Worm (Caenorhabditis elegans) whole organism, L3 larva: Measurements from ENCODE around the gene scav-5.

Experiments used
- R02D3.7 ChIP-seq: fragments of 150-350 bp; optimal IDR thresholded peaks from 2 replicates; lab custom pipeline; 2014; ENCODE audit warnings: missing biosample characterization, missing genetic modification characterization
- ZK546.5 ChIP-seq: sonication (generic microtip); optimal IDR thresholded peaks from 2 replicates; lab custom pipeline; 2017; ENCODE audit warnings: missing biosample characterization, missing genetic modification characterization
- ceh-28 ChIP-seq: fragments of 150-350 bp; optimal IDR thresholded peaks from 2 replicates; lab custom pipeline; 2014; ENCODE audit warnings: missing biosample characterization, missing genetic modification reagents, missing genetic modification characterization
- ceh-82 ChIP-seq: fragments of 150-350 bp; optimal IDR thresholded peaks from 2 replicates; lab custom pipeline; 2014; ENCODE audit warnings: missing biosample characterization, missing genetic modification characterization
- daf-12 ChIP-seq: fragments of 150-350 bp; optimal IDR thresholded peaks from 2 replicates; lab custom pipeline; 2014; ENCODE audit warnings: missing biosample characterization, missing genetic modification reagents, missing genetic modification characterization
- egl-27 ChIP-seq: sonication (generic microtip); optimal IDR thresholded peaks from 4 replicates; lab custom pipeline; 2017; ENCODE audit warnings: missing biosample characterization, missing genetic modification reagents, missing genetic modification characterization
- egl-5 ChIP-seq: fragments of 150-350 bp; optimal IDR thresholded peaks from 2 replicates; lab custom pipeline; 2017; ENCODE audit warnings: missing biosample characterization, missing genetic modification reagents, missing genetic modification characterization, inconsistent platforms
- elt-2 ChIP-seq: sonication (generic microtip); optimal IDR thresholded peaks from 2 replicates; lab custom pipeline; 2016; ENCODE audit warnings: missing genetic modification reagents, mild to moderate bottlenecking, missing genetic modification characterization, missing compliant biosample characterization
- fkh-10 ChIP-seq: sonication (generic microtip); optimal IDR thresholded peaks from 2 replicates; lab custom pipeline; 2017; ENCODE audit warnings: missing biosample characterization, missing genetic modification reagents, missing genetic modification characterization
- jun-1 ChIP-seq: fragments of 150-350 bp; optimal IDR thresholded peaks from 2 replicates; lab custom pipeline; 2014; ENCODE audit warnings: missing biosample characterization, missing genetic modification reagents, missing genetic modification characterization
- lin-39 ChIP-seq: fragments of 150-350 bp; optimal IDR thresholded peaks from 2 replicates; lab custom pipeline; 2018; ENCODE audit warnings: missing biosample characterization, missing genetic modification reagents, missing genetic modification characterization
- mdl-1 ChIP-seq: fragments of 150-350 bp; optimal IDR thresholded peaks from 2 replicates; lab custom pipeline; 2014; ENCODE audit warnings: missing biosample characterization, missing genetic modification characterization
- nfya-1 ChIP-seq: sonication (generic microtip); optimal IDR thresholded peaks from 2 replicates; lab custom pipeline; 2017; ENCODE audit warnings: missing genetic modification characterization, mild to moderate bottlenecking, missing compliant biosample characterization, antibody characterized with exemption, moderate library complexity; ENCODE audit not compliant: insufficient read depth
- nhr-237 ChIP-seq: fragments of 150-350 bp; optimal IDR thresholded peaks from 2 replicates; lab custom pipeline; 2014; ENCODE audit warnings: missing biosample characterization, missing genetic modification characterization
- nhr-25 ChIP-seq: sonication (generic microtip); optimal IDR thresholded peaks from 2 replicates; lab custom pipeline; 2017; ENCODE audit warnings: missing biosample characterization, missing genetic modification characterization
- nhr-28 ChIP-seq: fragments of 150-350 bp; optimal IDR thresholded peaks from 2 replicates; lab custom pipeline; 2014; ENCODE audit warnings: missing biosample characterization, missing genetic modification characterization
- nhr-43 ChIP-seq: sonication (generic microtip); optimal IDR thresholded peaks from 2 replicates; lab custom pipeline; 2016; ENCODE audit warnings: mild to moderate bottlenecking, missing genetic modification characterization, missing compliant biosample characterization; ENCODE audit not compliant: poor library complexity, severe bottlenecking
- pha-4 ChIP-seq: fragments of 150-350 bp; optimal IDR thresholded peaks from 2 replicates; lab custom pipeline; 2014; ENCODE audit warnings: missing biosample characterization, missing genetic modification reagents, missing genetic modification characterization
- pqm-1 ChIP-seq: fragments of 150-350 bp; optimal IDR thresholded peaks from 2 replicates; lab custom pipeline; 2017; ENCODE audit warnings: missing biosample characterization, missing genetic modification characterization, inconsistent platforms
- sea-2 ChIP-seq: fragments of 150-350 bp; sonication (generic microtip); optimal IDR thresholded peaks from 4 replicates; lab custom pipeline; 2014; ENCODE audit warnings: missing biosample characterization, missing genetic modification reagents, missing genetic modification characterization
- snpc-4 ChIP-seq: fragments of 150-350 bp; optimal IDR thresholded peaks from 2 replicates; lab custom pipeline; 2014; ENCODE audit warnings: missing biosample characterization, missing genetic modification characterization
- tbx-2 ChIP-seq: sonication (generic microtip); optimal IDR thresholded peaks from 2 replicates; lab custom pipeline; 2016; ENCODE audit warnings: mild to moderate bottlenecking, missing genetic modification characterization, missing compliant biosample characterization
- unc-39 ChIP-seq: sonication (generic microtip); optimal IDR thresholded peaks from 4 replicates; lab custom pipeline; 2017; ENCODE audit warnings: missing biosample characterization, missing genetic modification characterization
- zag-1 ChIP-seq: fragments of 150-350 bp; optimal IDR thresholded peaks from 2 replicates; lab custom pipeline; 2014; ENCODE audit warnings: missing biosample characterization, missing genetic modification characterization
- ztf-4 ChIP-seq: fragments of 150-350 bp; optimal IDR thresholded peaks from 2 replicates; lab custom pipeline; 2014; ENCODE audit warnings: missing biosample characterization, missing genetic modification characterization

Gene scav-5

DNA sequence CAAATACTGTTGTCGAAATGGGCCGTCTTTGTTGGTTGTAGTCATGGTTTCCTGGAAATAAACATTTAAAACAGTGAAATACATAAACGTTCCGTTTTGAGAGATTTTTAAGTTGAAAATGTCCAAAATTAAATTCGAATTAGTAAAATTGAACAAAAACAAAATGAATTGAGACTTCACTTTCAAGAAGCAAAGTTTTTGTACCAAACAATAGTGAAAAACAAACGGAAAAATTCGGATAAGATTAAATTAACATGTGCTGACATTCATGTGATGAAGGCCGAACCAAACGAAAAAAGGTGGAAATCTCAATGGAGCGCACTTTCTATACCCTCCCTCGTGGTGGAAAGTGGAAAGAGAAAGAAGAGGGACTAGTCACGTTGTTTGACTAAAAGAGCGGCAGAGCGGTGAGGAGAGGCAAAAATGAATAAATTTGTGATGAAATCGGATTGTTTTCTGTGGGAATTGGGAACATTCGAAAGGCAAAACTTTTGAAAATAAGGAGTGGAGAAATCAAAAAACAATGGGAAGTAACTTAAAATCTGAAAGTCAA is 20.1 kb upstream of the scav-5 start, which contains the start of gene ipla-2 (continued):
- TF ChIP-seq nfya-1 (tag; lab: Kevin White, UChicago) (peak; percentile 75), unc-39 (no peak), fkh-10 (GFP tag; lab: Kevin White, UChicago) (peak; percentile 74), ceh-82 (tag; lab: Kevin White, UChicago) (no peak)
- TF ChIP-seq, all 47 proteins: peak for 14

DNA sequence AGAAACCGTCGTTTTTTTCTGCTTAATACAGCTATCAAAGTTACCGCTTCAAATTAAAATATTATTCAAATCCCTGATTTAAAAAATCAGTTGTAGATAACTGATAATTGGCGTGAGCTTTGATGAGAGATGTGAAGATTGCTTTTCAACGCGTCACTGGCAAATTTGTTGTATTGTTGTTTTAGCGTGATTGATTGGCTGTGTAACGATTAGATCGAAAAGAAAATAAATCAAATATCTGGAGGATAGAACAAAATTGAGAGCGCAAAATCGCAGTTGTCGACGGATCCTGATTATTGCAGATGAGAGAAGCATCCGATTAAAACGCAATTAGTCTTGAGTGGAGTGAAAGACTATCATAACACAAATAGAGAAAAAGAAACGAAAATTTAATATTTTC is 17.3 kb upstream of the scav-5 start:
- TF ChIP-seq fkh-10 (GFP tag; lab: Kevin White, UChicago) (no peak), daf-12 (tag; lab: Kevin White, UChicago) (no peak), nfya-1 (tag; lab: Kevin White, UChicago) (no peak), ztf-4 (tag; lab: Kevin White, UChicago) (no peak), tbx-2 (tag; lab: Kevin White, UChicago) (no peak), nhr-237 (tag; lab: Kevin White, UChicago) (no peak), sea-2 (GFP tag; lab: Kevin White, UChicago) (no peak), zag-1 (no peak), ceh-28 (tag; lab: Kevin White, UChicago) (no peak)

DNA sequence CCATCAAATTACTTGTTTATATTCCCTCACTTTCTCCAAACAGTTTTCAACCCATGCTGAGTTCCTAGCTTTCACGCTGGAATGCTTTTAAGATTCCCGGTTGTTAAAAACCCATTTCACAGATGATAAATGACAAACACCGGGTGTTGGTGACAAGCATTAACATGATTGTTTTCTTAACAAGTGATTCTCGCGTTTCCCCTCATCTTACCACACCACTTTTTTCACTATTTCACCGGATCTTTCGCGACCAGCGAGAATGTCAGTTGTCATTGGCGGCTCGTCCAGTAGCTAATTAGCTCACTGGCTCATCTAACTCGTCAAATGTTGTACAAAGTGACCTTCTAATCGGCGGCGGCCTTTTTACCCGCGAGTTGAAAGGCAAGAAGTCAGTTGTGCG is 16.1 kb upstream of the scav-5 start:
- TF ChIP-seq lin-39 (tag; lab: Kevin White, UChicago) (peak; percentile 22), nfya-1 (tag; lab: Kevin White, UChicago) (peak; percentile 25), zag-1 (no peak), nhr-25 (tag; lab: Kevin White, UChicago) (no peak), egl-5 (peak; percentile 85)
- TF ChIP-seq, all 47 proteins: peak for 3

DNA sequence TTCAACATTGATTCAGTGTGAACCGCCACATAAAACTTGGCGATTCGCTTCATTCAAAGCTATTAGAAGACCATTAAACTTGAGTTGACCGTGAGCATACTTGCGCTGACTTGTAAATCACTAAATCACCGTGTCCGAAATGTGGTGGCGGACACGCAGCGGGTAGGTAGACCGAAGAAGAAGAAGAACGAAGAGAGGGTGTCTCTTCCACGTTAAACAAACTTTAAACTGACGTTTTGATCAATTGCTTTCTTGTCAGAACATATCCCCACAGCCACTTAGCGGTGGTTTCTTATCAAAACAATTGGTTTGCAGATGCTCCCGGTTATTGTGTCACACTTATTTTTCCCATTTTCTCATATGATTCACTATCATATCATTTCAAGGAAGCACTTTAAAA is 14.6 kb upstream of the scav-5 start:
- peak; percentile 16 for TF ChIP-seq egl-5
- TF ChIP-seq nfya-1 (tag; lab: Kevin White, UChicago), result no peak

DNA sequence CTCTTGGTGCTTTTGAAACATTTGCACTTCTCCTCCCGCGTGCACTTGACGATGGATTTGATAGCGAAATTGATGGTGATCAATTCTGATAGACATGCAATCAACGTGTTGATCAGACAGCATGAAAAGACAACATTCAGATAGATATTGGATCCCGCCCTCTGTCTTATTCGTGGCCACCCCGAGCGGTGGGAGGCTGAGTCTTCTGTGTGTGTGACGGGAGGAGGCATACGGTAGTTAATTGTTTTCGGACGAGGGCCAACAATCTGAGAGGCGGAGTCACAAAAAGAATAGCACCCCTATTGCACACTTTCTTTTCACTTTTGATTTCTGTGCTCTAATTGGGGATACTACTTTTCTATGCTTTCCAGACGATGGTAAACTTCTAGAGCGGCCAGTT is 12.2 kb upstream of the scav-5 start:
- no peak for TF ChIP-seq R02D3.7
- TF ChIP-seq pqm-1 (tag; lab: Kevin White, UChicago), result no peak
- no peak for TF ChIP-seq unc-39
- TF ChIP-seq nfya-1 (tag; lab: Kevin White, UChicago), result peak; percentile 26
- TF ChIP-seq nhr-28, result no peak
- TF ChIP-seq egl-5, result no peak
- no peak for TF ChIP-seq nhr-43 (tag; lab: Kevin White, UChicago)
- TF ChIP-seq snpc-4 (tag; lab: Kevin White, UChicago), result no peak
- no peak for TF ChIP-seq ZK546.5 (tag; lab: Kevin White, UChicago)

DNA sequence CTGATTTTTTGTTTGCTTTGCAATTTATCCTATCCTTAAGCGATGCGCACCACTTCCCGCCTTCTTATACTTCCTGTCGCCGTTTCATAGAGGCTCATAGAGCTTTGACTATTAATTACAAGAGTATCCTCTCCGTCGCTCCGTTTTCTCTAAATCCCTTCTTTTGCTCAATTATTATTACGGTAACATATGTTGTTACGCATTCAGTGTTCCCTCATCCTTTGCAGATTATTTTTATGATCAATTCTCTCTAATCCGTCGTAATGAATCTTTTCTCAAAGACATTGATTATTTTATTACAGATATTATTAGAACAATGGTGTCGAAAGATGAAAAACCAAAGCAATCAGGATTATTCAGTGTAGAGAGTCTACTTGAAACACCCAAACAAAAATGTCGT is 11.2 kb upstream of the scav-5 start, which contains the start of gene vab-15:
Gene vab-15 (plus strand): TSS at position 301 of the 400 bp plus-strand sequence.
- TF ChIP-seq pqm-1 (tag; lab: Kevin White, UChicago) (no peak), mdl-1 (tag; lab: Kevin White, UChicago) (no peak)

DNA sequence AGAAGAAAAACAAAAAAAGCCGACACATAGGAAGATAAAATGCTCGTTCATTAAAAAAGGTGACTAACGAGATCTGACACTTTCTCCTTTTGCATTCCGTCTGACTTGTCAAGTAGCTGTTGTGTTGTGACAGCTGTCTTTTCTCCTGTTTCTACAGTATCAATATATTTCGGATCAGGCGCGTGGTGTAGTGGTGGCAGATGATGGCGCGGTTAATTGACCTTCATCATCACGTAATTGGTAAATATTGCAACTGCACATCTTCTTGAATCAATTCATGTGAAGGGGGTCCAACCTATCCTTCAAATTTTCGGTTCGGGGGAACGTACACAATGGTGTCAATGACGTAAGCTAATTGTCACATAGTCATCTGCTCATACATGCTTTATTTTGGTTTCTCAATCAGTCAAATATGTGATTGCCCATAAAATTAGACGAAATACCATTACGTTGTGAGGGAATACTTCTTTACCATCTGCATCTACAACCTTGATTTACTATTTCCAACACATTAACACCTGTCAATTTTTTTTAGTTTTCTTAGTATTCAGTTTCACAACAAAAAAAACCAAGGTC is 9.9 kb upstream of the scav-5 start:
- no peak for TF ChIP-seq egl-27 (tag; lab: Kevin White, UChicago)
- TF ChIP-seq ceh-28 (tag; lab: Kevin White, UChicago), result no peak
- TF ChIP-seq pha-4 (tag; lab: Kevin White, UChicago), result no peak

DNA sequence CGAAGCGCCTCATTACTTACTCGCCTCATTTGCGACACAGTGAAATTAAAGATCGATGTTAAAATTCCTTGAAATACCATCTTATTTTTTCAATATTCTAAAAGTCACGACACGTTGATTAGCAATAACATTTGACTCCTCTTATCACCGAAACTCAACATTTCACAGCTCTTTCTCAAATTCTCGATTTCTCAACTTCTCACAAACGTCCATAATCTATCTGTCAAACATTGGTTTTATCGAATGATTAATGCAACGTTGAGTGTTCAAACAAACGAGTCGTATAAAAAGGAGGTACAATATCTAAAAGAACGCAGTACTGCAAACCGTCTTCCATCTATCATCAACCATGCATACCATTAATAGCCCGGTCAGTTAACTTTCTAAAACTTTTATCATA is 7.9 kb upstream of the scav-5 start, which contains the start of gene lec-8:
Gene lec-8 (plus strand): TSS at position 314 of the 400 bp plus-strand sequence.
- TF ChIP-seq sea-2 (GFP tag; lab: Kevin White, UChicago) (no peak), elt-2 (peak; percentile 89), jun-1 (tag; lab: Kevin White, UChicago) (peak; percentile 60)
- TF ChIP-seq, all 47 proteins: peak for 2
